Fruit fly (Drosophila melanogaster) whole organism, pupa: ENCODE measurements around the gene CG10089.
A peak's percentile ranks its signal among the peaks of the same experiment; 100 is the strongest.

Source experiments
- CG13204 ChIP-seq: fragments of 200-800 bp; sonication (Bioruptor generic); optimal IDR thresholded peaks from 2 replicates; lab custom pipeline; 2018; ENCODE audit warnings: missing biosample characterization, mild to moderate bottlenecking, missing genetic modification characterization, moderate library complexity
- CG15710 ChIP-seq: fragments of 200-800 bp; sonication (Bioruptor generic); optimal IDR thresholded peaks from 2 replicates; lab custom pipeline; 2018; ENCODE audit warnings: missing biosample characterization, mild to moderate bottlenecking, missing genetic modification characterization, moderate library complexity
- CG17806 ChIP-seq: fragments of 200-800 bp; sonication (Bioruptor generic); optimal IDR thresholded peaks from 2 replicates; lab custom pipeline; 2018; ENCODE audit warnings: missing biosample characterization, mild to moderate bottlenecking, missing genetic modification characterization, moderate library complexity
- Ets98B ChIP-seq: fragments of 200-800 bp; sonication (Bioruptor generic); IDR thresholded peaks from 2 replicates; pipeline ENCODE4 v1.3.6; 2022; ENCODE audit warnings: missing biosample characterization, missing genetic modification characterization
- Pif1A ChIP-seq: fragments of 200-800 bp; sonication (Bioruptor generic); optimal IDR thresholded peaks from 3 replicates; lab custom pipeline; 2016; ENCODE audit warnings: missing biosample characterization, missing genetic modification characterization
- Pif1B ChIP-seq: fragments of 200-800 bp; sonication (Bioruptor generic); optimal IDR thresholded peaks from 3 replicates; lab custom pipeline; 2016; ENCODE audit warnings: missing biosample characterization, missing genetic modification characterization
- Snoo ChIP-seq: fragments of 200-800 bp; sonication (Bioruptor generic); optimal IDR thresholded peaks from 3 replicates; lab custom pipeline; 2017; ENCODE audit warnings: missing biosample characterization, mild to moderate bottlenecking, missing genetic modification characterization, inconsistent platforms

- TF ChIP-seq CG13204 (GFP tag; lab: Kevin White, UChicago) (peak; percentile 60), Snoo (tag; lab: Kevin White, UChicago) (peak; percentile 79), Ets98B (GFP tag; lab: Robert Waterston, UW) (peak; percentile 90), Pif1B (GFP tag; lab: Kevin White, UChicago) (peak; percentile 81), Pif1A (GFP tag; lab: Kevin White, UChicago) (peak; percentile 88), CG17806 (tag; lab: Kevin White, UChicago) (peak; percentile 89), CG15710 (peak; percentile 93)
Observed at dm6 chr3L:13476566-13477452, 2.2 kb upstream of the CG10089 start.
